Fruit fly (Drosophila melanogaster) whole organism, pupa: ENCODE results near the gene mRpL16.

Experiments used
- CG14655 ChIP-seq: fragments of 200-800 bp; sonication (Bioruptor generic); optimal IDR thresholded peaks from 3 replicates; lab custom pipeline; 2017; ENCODE audit warnings: mild to moderate bottlenecking, missing biosample characterization, missing genetic modification reagents, missing genetic modification characterization
- CG32121 ChIP-seq: fragments of 200-800 bp; sonication (Bioruptor generic); IDR thresholded peaks from 2 replicates; pipeline ENCODE4 v1.3.6; 2022; ENCODE audit warnings: missing biosample characterization, missing genetic modification characterization
- CG4496 ChIP-seq: fragments of 200-800 bp; sonication (Bioruptor generic); IDR thresholded peaks from 3 replicates; pipeline ENCODE4 v1.3.6; 2022; ENCODE audit warnings: missing biosample characterization, missing genetic modification characterization
- EcR ChIP-seq: fragments of 200-800 bp; sonication (Bioruptor generic); optimal IDR thresholded peaks from 3 replicates; lab custom pipeline; 2019; ENCODE audit warnings: missing biosample characterization, missing genetic modification characterization, mild to moderate bottlenecking, moderate library complexity, missing genetic modification reagents

dm6 chrX:1868586-1869111, 21.4 kb upstream of the mRpL16 start, which contains the start of the genes CG14803 and Pex5:
- TF ChIP-seq EcR (GFP tag; lab: Kevin White, UChicago) (no peak), CG32121 (GFP tag; lab: Robert Waterston, UW) (no peak), CG4496 (GFP tag; lab: Robert Waterston, UW) (no peak), CG14655 (GFP tag; lab: Kevin White, UChicago) (no peak)
